Worm (Caenorhabditis elegans) whole organism, mixed stage, embryonic: ENCODE measurements around the gene srt-64.

ENCODE experiments used
- ceh-39 ChIP-seq: fragments of 150-350 bp; optimal IDR thresholded peaks from 2 replicates; lab custom pipeline; 2014; ENCODE audit warnings: missing biosample characterization, missing genetic modification characterization
- elt-3 ChIP-seq: fragments of 150-350 bp; optimal IDR thresholded peaks from 2 replicates; lab custom pipeline; 2014; ENCODE audit warnings: missing biosample characterization, missing genetic modification characterization
- lsy-2 ChIP-seq: fragments of 150-350 bp; optimal IDR thresholded peaks from 2 replicates; lab custom pipeline; 2014; ENCODE audit warnings: missing biosample characterization, missing genetic modification characterization
- nhr-12 ChIP-seq: fragments of 150-350 bp; optimal IDR thresholded peaks from 2 replicates; lab custom pipeline; 2014; ENCODE audit warnings: missing biosample characterization, missing genetic modification characterization
- nhr-28 ChIP-seq: fragments of 150-350 bp; optimal IDR thresholded peaks from 2 replicates; lab custom pipeline; 2014; ENCODE audit warnings: missing biosample characterization, missing genetic modification characterization
- pha-4 ChIP-seq: fragments of 150-350 bp; optimal IDR thresholded peaks from 2 replicates; lab custom pipeline; 2018; ENCODE audit warnings: missing biosample characterization, missing genetic modification reagents, missing genetic modification characterization
- unc-62 ChIP-seq: fragments of 150-350 bp; optimal IDR thresholded peaks from 2 replicates; lab custom pipeline; 2014; ENCODE audit warnings: missing biosample characterization, missing genetic modification reagents, missing genetic modification characterization
- ztf-11 ChIP-seq: fragments of 150-350 bp; optimal IDR thresholded peaks from 2 replicates; lab custom pipeline; 2014; ENCODE audit warnings: missing biosample characterization, missing genetic modification characterization

DNA sequence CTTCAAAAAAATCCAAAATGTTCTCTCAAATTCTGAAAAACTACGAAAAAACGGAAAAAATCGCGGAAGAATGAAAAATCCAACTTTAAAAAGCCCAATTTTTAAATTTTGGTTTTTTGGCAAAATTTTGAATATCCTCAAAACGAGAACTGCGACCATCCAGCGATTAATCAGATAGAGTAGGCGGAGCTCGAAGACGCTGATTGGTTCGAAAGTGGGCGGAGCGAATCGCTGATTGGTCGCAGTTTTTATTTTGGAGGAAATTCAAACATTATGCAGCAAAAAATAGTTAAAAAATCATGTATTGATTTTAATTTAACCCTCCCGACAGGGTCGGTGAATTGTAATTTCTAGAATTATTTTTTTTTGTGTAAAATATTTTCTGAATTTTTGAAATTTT is 44.2 kb upstream of the srt-64 start:
- TF ChIP-seq lsy-2, result no peak
- TF ChIP-seq elt-3 (tag; lab: Kevin White, UChicago), result no peak
- no peak for TF ChIP-seq nhr-12 (tag; lab: Kevin White, UChicago)
- TF ChIP-seq ztf-11, result no peak
- TF ChIP-seq ceh-39 (tag; lab: Kevin White, UChicago), result no peak
- TF ChIP-seq unc-62, result no peak
- TF ChIP-seq pha-4 (tag; lab: Kevin White, UChicago), result no peak
- TF ChIP-seq nhr-28 (tag; lab: Kevin White, UChicago), result no peak
